4 worm cellular contexts compared by ENCODE assay signal in the genomic region with DNA sequence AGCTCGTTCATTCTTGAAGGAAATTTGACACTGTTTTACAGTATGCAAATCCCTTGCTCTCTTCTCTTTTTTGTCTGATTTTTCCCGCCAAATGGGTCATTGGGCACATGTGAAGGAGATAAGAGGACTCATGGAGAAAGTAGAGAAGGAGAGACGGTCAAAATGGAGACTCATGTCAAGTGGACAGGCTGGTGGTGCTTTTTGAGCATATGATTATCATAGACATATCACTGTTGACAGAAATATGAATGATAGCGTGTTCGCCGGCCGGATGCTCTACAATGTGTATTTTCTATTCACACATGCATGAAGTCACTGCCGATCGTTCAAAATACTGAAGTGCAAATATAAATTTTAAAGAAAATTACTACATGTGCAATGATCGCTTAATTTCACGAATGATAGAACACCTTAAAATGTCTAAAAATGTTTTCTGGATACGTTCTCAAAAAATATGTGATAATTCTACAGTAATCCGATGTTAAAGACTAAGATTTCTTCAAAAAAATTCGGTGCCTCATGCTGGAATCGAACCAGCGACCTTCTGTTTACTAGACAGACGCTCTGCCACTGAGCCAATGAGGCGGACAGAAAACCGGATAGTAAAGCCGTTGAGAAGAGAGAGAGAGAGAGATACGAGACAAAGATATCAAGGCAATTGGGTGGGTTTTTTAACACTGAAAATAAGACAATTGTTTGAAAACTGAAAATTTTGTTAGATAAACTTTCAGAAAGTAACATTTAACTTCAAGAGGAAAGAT.
TF ChIP-seq lines count a peak whose summit lies in the region.

No protein-coding gene starts in this region.

TF ChIP-seq in whole organism, L2 larva, 48 proteins besides CTCF, POLR2A, EP300 and RAD21:
- peak; percentile 27 for TF ChIP-seq lin-13 (GFP tag; optimal IDR thresholded peaks at IDR 0.05; lab: Kevin White, UChicago)
- peak; percentile 38 for TF ChIP-seq F13H6.1 (tag; optimal IDR thresholded peaks at IDR 0.05; lab: Kevin White, UChicago)
- TF ChIP-seq lsy-2 (tag; optimal IDR thresholded peaks at IDR 0.05; lab: Kevin White, UChicago): peak in 1 of 2 experiments; percentile 52
- TF ChIP-seq nhr-237 (tag; optimal IDR thresholded peaks at IDR 0.05; lab: Kevin White, UChicago): no peak
- TF ChIP-seq gmeb-1 (tag; optimal IDR thresholded peaks at IDR 0.05; lab: Kevin White, UChicago): peak; percentile 27
- peak; percentile 19 for TF ChIP-seq C34F6.9 (tag; optimal IDR thresholded peaks at IDR 0.05; lab: Kevin White, UChicago)
- TF ChIP-seq ztf-4 (tag; optimal IDR thresholded peaks at IDR 0.05; lab: Kevin White, UChicago): no peak
- TF ChIP-seq nhr-129 (tag; optimal IDR thresholded peaks at IDR 0.05; lab: Kevin White, UChicago): peak; percentile 62
- no peak for TF ChIP-seq nhr-25 (tag; optimal IDR thresholded peaks at IDR 0.05; lab: Kevin White, UChicago)
- peak; percentile 94 for TF ChIP-seq snpc-4 (tag; optimal IDR thresholded peaks at IDR 0.05; lab: Kevin White, UChicago)
- peak; percentile 62 for TF ChIP-seq unc-55 (GFP tag; optimal IDR thresholded peaks at IDR 0.05; lab: Kevin White, UChicago)
- peak; percentile 43 for TF ChIP-seq crh-2 (tag; optimal IDR thresholded peaks at IDR 0.05; lab: Kevin White, UChicago)
- no peak for TF ChIP-seq mdl-1 (tag; optimal IDR thresholded peaks at IDR 0.05; lab: Kevin White, UChicago)
- TF ChIP-seq sma-9 (GFP tag; optimal IDR thresholded peaks at IDR 0.05; lab: Kevin White, UChicago): peak; percentile 49
- TF ChIP-seq sma-9 (tag; optimal IDR thresholded peaks at IDR 0.05; lab: Kevin White, UChicago): no peak
- peak; percentile 18 for TF ChIP-seq sma-3 (GFP tag; optimal IDR thresholded peaks at IDR 0.05; lab: Kevin White, UChicago)
- no peak for TF ChIP-seq peb-1 (tag; optimal IDR thresholded peaks at IDR 0.05; lab: Kevin White, UChicago)
- no peak for TF ChIP-seq elt-3 (tag; optimal IDR thresholded peaks at IDR 0.05; lab: Kevin White, UChicago)

TF ChIP-seq in whole organism, L4 larva, 104 proteins besides CTCF, POLR2A, EP300 and RAD21 (continues in another document):
- no peak for TF ChIP-seq ceh-20 (GFP tag; IDR thresholded peaks at IDR 0.05; lab: Robert Waterston, UW)
- peak; percentile 43 for TF ChIP-seq mep-1 (tag; optimal IDR thresholded peaks at IDR 0.05; lab: Kevin White, UChicago)
- peak; percentile 61 for TF ChIP-seq dmd-6 (GFP tag; IDR thresholded peaks at IDR 0.05; lab: Robert Waterston, UW)
- no peak for TF ChIP-seq ztf-7 (tag; optimal IDR thresholded peaks at IDR 0.05; lab: Kevin White, UChicago)
- peak; percentile 30 for TF ChIP-seq rbr-2 (tag; optimal IDR thresholded peaks at IDR 0.05; lab: Kevin White, UChicago)
- 0 out of 2 replicates have a peak, but pooled peaks have one; percentile 52 for TF ChIP-seq pha-4 (GFP tag; IDR thresholded peaks at IDR 0.05; lab: Robert Waterston, UW)
- TF ChIP-seq pha-4 (tag; optimal IDR thresholded peaks at IDR 0.05; lab: Kevin White, UChicago): no peak
- TF ChIP-seq lim-7 (GFP tag; IDR thresholded peaks at IDR 0.05; lab: Robert Waterston, UW): 0 out of 2 replicates have a peak, but pooled peaks have one; percentile 44
- TF ChIP-seq mes-2 (tag; optimal IDR thresholded peaks at IDR 0.05; lab: Kevin White, UChicago; ENCODE audit: poor library complexity, severe bottlenecking): peak; percentile 62
- TF ChIP-seq lin-1 (GFP tag; IDR thresholded peaks at IDR 0.05; lab: Robert Waterston, UW): peak; percentile 54; the same call in 1 of the 2 replicates
- TF ChIP-seq hlh-30 (tag; optimal IDR thresholded peaks at IDR 0.05; lab: Kevin White, UChicago; ENCODE audit: insufficient read depth): peak; percentile 45
- no peak for TF ChIP-seq ces-1 (GFP tag; optimal IDR thresholded peaks at IDR 0.05; lab: Kevin White, UChicago)
- 0 out of 2 replicates have a peak, but pooled peaks have one; percentile 28 for TF ChIP-seq vab-7 (GFP tag; IDR thresholded peaks at IDR 0.05; lab: Robert Waterston, UW)
- peak; percentile 1 for TF ChIP-seq gei-8 (GFP tag; optimal IDR thresholded peaks at IDR 0.05; lab: Kevin White, UChicago)
- peak; percentile 2 for TF ChIP-seq dve-1 (tag; optimal IDR thresholded peaks at IDR 0.05; lab: Kevin White, UChicago; ENCODE audit: insufficient read depth)
- TF ChIP-seq saeg-2 (GFP tag; IDR thresholded peaks at IDR 0.05; lab: Robert Waterston, UW): no peak
- peak; percentile 75 for TF ChIP-seq snpc-4 (tag; optimal IDR thresholded peaks at IDR 0.05; lab: Kevin White, UChicago)
- TF ChIP-seq egl-27 (tag; optimal IDR thresholded peaks at IDR 0.05; lab: Kevin White, UChicago): no peak
- TF ChIP-seq Y105C5A.15 (GFP tag; IDR thresholded peaks at IDR 0.05; lab: Robert Waterston, UW): no peak
- TF ChIP-seq aha-1 (tag; lab: Kevin White, UChicago): peak; percentile 48
- TF ChIP-seq mxl-2 (GFP tag; conservative IDR thresholded peaks at IDR 0.05; lab: Robert Waterston, UW): no peak

TF ChIP-seq in whole organism, late embryonic, 69 proteins besides CTCF, POLR2A, EP300 and RAD21 (continues in another document):
- TF ChIP-seq ceh-45 (GFP tag; IDR thresholded peaks at IDR 0.05; lab: Robert Waterston, UW): no peak
- TF ChIP-seq ceh-34 (tag; optimal IDR thresholded peaks at IDR 0.05; lab: Kevin White, UChicago): no peak
- peak; percentile 17 for TF ChIP-seq ahr-1 (tag; optimal IDR thresholded peaks at IDR 0.05; lab: Kevin White, UChicago)
- peak; percentile 12 for TF ChIP-seq ceh-18 (tag; optimal IDR thresholded peaks at IDR 0.05; lab: Kevin White, UChicago)
- TF ChIP-seq ceh-48 (tag; optimal IDR thresholded peaks at IDR 0.05; lab: Kevin White, UChicago): no peak
- no peak for TF ChIP-seq odd-2 (tag; optimal IDR thresholded peaks at IDR 0.05; lab: Kevin White, UChicago)
- no peak for TF ChIP-seq hlh-8 (tag; optimal IDR thresholded peaks at IDR 0.05; lab: Kevin White, UChicago)
- TF ChIP-seq pha-2 (tag; optimal IDR thresholded peaks at IDR 0.05; lab: Kevin White, UChicago): peak; percentile 39
- TF ChIP-seq ttx-3 (tag; optimal IDR thresholded peaks at IDR 0.05; lab: Kevin White, UChicago): peak; percentile 55
- no peak for TF ChIP-seq sox-2 (GFP tag; IDR thresholded peaks at IDR 0.05; lab: Robert Waterston, UW)
- TF ChIP-seq fkh-6 (tag; optimal IDR thresholded peaks at IDR 0.05; lab: Kevin White, UChicago): no peak
- no peak for TF ChIP-seq ceh-19 (GFP tag; optimal IDR thresholded peaks at IDR 0.05; lab: Kevin White, UChicago)
- no peak for TF ChIP-seq zip-5 (tag; optimal IDR thresholded peaks at IDR 0.05; lab: Kevin White, UChicago)
- peak; percentile 23 for TF ChIP-seq Y22D7AL.16 (tag; optimal IDR thresholded peaks at IDR 0.05; lab: Kevin White, UChicago)
- no peak for TF ChIP-seq unc-3 (GFP tag; conservative IDR thresholded peaks at IDR 0.05; lab: Robert Waterston, UW)
- TF ChIP-seq unc-3 (tag; optimal IDR thresholded peaks at IDR 0.05; lab: Kevin White, UChicago): peak; percentile 9
- TF ChIP-seq ceh-9 (tag; optimal IDR thresholded peaks at IDR 0.05; lab: Kevin White, UChicago): no peak
- no peak for TF ChIP-seq ceh-24 (tag; optimal IDR thresholded peaks at IDR 0.05; lab: Kevin White, UChicago)
- no peak for TF ChIP-seq C08G9.2 (tag; optimal IDR thresholded peaks at IDR 0.05; lab: Kevin White, UChicago)
- TF ChIP-seq pag-3 (tag; optimal IDR thresholded peaks at IDR 0.05; lab: Kevin White, UChicago; ENCODE audit: borderline replicate concordance): no peak
- TF ChIP-seq unc-55 (GFP tag; optimal IDR thresholded peaks at IDR 0.05; lab: Kevin White, UChicago): no peak
- TF ChIP-seq hlh-6 (tag; optimal IDR thresholded peaks at IDR 0.05; lab: Kevin White, UChicago): peak; percentile 75
- peak; percentile 10 for TF ChIP-seq F13H6.1 (tag; optimal IDR thresholded peaks at IDR 0.05; lab: Kevin White, UChicago)
- TF ChIP-seq dmd-4 (tag; optimal IDR thresholded peaks at IDR 0.05; lab: Kevin White, UChicago; ENCODE audit: borderline replicate concordance): no peak

TF ChIP-seq in whole organism, mixed stage, embryonic, 35 proteins besides CTCF, POLR2A, EP300 and RAD21 (continues in another document):
- TF ChIP-seq nhr-28 (tag; optimal IDR thresholded peaks at IDR 0.05; lab: Kevin White, UChicago): no peak
- peak; percentile 61 for TF ChIP-seq sem-2 (GFP tag; optimal IDR thresholded peaks at IDR 0.05; lab: Kevin White, UChicago)
- no peak for TF ChIP-seq mab-5 (tag; optimal IDR thresholded peaks at IDR 0.05; lab: Kevin White, UChicago)
- TF ChIP-seq unc-62 (GFP tag; optimal IDR thresholded peaks at IDR 0.05; lab: Kevin White, UChicago): no peak
- no peak for TF ChIP-seq nhr-76 (tag; optimal IDR thresholded peaks at IDR 0.05; lab: Kevin White, UChicago)
- no peak for TF ChIP-seq snpc-4 (tag; optimal IDR thresholded peaks at IDR 0.05; lab: Kevin White, UChicago)
- no peak for TF ChIP-seq nhr-237 (tag; optimal IDR thresholded peaks at IDR 0.05; lab: Kevin White, UChicago)
- TF ChIP-seq ham-2 (GFP tag; optimal IDR thresholded peaks at IDR 0.05; lab: Kevin White, UChicago): no peak
- TF ChIP-seq unc-120 (tag; optimal IDR thresholded peaks at IDR 0.05; lab: Kevin White, UChicago; ENCODE audit: poor library complexity, severe bottlenecking): peak; percentile 45
- peak; percentile 10 for TF ChIP-seq lsy-2 (tag; optimal IDR thresholded peaks at IDR 0.05; lab: Kevin White, UChicago)
- TF ChIP-seq lin-13 (tag; optimal IDR thresholded peaks at IDR 0.05; lab: Kevin White, UChicago): no peak
- TF ChIP-seq ceh-39 (tag; optimal IDR thresholded peaks at IDR 0.05; lab: Kevin White, UChicago): no peak
- peak; percentile 34 for TF ChIP-seq drap-1 (GFP tag; optimal IDR thresholded peaks at IDR 0.05; lab: Kevin White, UChicago)
- peak; percentile 75 for TF ChIP-seq cnd-1 (tag; optimal IDR thresholded peaks at IDR 0.05; lab: Kevin White, UChicago)
- TF ChIP-seq mep-1 (tag; optimal IDR thresholded peaks at IDR 0.05; lab: Kevin White, UChicago): no peak
- no peak for TF ChIP-seq elt-3 (tag; optimal IDR thresholded peaks at IDR 0.05; lab: Kevin White, UChicago)
- no peak for TF ChIP-seq nhr-2 (tag; optimal IDR thresholded peaks at IDR 0.05; lab: Kevin White, UChicago)
- TF ChIP-seq ceh-43 (GFP tag; optimal IDR thresholded peaks at IDR 0.05; lab: Kevin White, UChicago): peak; percentile 38
- TF ChIP-seq pha-4 (tag; optimal IDR thresholded peaks at IDR 0.05; lab: Kevin White, UChicago): no peak
- TF ChIP-seq elt-1 (tag; optimal IDR thresholded peaks at IDR 0.05; lab: Kevin White, UChicago; ENCODE audit: borderline replicate concordance, insufficient read depth): no peak
- TF ChIP-seq blmp-1 (tag; optimal IDR thresholded peaks at IDR 0.05; lab: Kevin White, UChicago): no peak
- no peak for TF ChIP-seq hlh-1 (tag; optimal IDR thresholded peaks at IDR 0.05; lab: Kevin White, UChicago)
- TF ChIP-seq sptf-1 (tag; optimal IDR thresholded peaks at IDR 0.05; lab: Kevin White, UChicago): peak; percentile 75
- TF ChIP-seq ztf-11 (tag; optimal IDR thresholded peaks at IDR 0.05; lab: Kevin White, UChicago): no peak
- peak; percentile 33 for TF ChIP-seq bed-3 (GFP tag; optimal IDR thresholded peaks at IDR 0.05; lab: Kevin White, UChicago)
- TF ChIP-seq mls-2 (tag; optimal IDR thresholded peaks at IDR 0.05; lab: Kevin White, UChicago): peak; percentile 49
- no peak for TF ChIP-seq lin-32 (GFP tag; optimal IDR thresholded peaks at IDR 0.05; lab: Kevin White, UChicago)
- no peak for TF ChIP-seq flh-1 (GFP tag; optimal IDR thresholded peaks at IDR 0.05; lab: Kevin White, UChicago)
